Worm (Caenorhabditis elegans): ENCODE data around the gene C01F6.14.

Gene C01F6.14

DNA sequence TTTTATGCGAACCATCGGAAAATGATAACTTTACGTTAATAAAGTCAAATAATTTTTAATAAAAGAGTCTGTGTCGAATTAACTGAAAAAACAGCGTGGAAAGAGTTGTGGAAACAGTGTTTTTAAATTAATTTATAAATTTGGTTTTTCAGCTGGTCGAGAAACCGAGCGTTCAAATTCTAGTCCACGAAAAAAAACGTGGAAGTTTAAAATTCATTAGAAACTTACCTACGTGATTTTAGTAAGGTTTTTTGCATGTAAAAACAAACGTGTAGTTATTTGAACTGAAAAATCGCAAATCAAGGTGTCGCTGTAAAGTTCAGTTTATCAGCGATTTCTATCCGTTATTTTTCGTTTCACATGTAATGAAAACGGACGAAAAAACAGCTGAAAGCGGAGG lies 25.5 kb downstream of the C01F6.14 start, which contains the start of gene mans-4:
Gene mans-4 (minus strand): TSS at position 101 of the 400 bp plus-strand sequence.
- TF ChIP-seq dpl-1 (GFP tag; optimal IDR thresholded peaks at IDR 0.05) (no peak), hif-1 (tag; optimal IDR thresholded peaks at IDR 0.05) (peak in 1 of 2 experiments; percentile 1)

DNA sequence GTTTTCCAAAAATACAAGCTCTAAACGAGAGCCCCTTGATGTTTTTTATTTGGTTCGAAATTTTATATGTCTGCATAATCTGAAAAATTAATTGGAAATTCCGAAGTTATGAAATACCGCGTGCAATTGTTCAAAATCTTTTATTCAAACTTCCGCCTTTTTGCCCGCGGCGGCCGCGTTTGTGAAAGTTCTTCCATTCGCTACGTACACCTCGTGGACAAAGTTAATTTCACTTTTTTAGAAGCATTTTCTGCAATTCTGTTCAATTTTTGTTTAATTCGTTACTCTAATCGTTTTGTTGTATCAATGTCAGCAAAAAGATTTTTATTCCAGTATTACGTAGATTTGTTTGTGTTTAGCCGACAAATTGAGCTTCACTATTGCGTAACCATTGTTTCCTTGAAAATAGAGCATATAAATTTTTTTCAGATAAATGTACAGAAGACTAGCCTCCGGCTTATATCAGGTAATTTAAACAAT lies 29.6 kb downstream of the C01F6.14 start, which contains the start of gene mppb-1:
Gene mppb-1 (plus strand): TSS at position 430 of the 480 bp plus-strand sequence.
- TF ChIP-seq php-3 (GFP tag; IDR thresholded peaks at IDR 0.05) (0 out of 2 replicates have a peak, but pooled peaks have one; percentile 52), dve-1 (tag; optimal IDR thresholded peaks at IDR 0.05; ENCODE audit: insufficient read depth) (no peak), fkh-10 (GFP tag; optimal IDR thresholded peaks at IDR 0.05) (peak; percentile 76), madf-9 (GFP tag; conservative IDR thresholded peaks at IDR 0.05) (peak; percentile 84), nhr-102 (tag; optimal IDR thresholded peaks at IDR 0.05) (peak; percentile 30), dpl-1 (GFP tag; optimal IDR thresholded peaks at IDR 0.05) (peak; percentile 97), lin-38 (GFP tag; IDR thresholded peaks at IDR 0.05) (peak; percentile 71), hif-1 (tag; optimal IDR thresholded peaks at IDR 0.05) (peak in 1 of 2 experiments; percentile 95), duxl-1 (tag; optimal IDR thresholded peaks at IDR 0.05; ENCODE audit: poor library complexity) (peak; percentile 85), Y75B8A.6 (GFP tag; IDR thresholded peaks at IDR 0.05) (0 out of 2 replicates have a peak, but pooled peaks have one; percentile 16), madf-5 (GFP tag; IDR thresholded peaks at IDR 0.05) (0 out of 4 replicates have a peak, but pooled peaks of 1 of the 2 experiments have one; percentile 41), tag-97 (GFP tag; IDR thresholded peaks at IDR 0.05) (no peak), gei-8 (GFP tag; optimal IDR thresholded peaks at IDR 0.05) (no peak), aha-1 (tag) (peak; percentile 48), ctbp-1 (GFP tag; IDR thresholded peaks at IDR 0.05) (0 out of 2 replicates have a peak, but pooled peaks have one; percentile 34), T26A8.4 (GFP tag; IDR thresholded peaks at IDR 0.05) (peak; percentile 50; the same call in 1 of the 2 replicates), lir-3 (tag; optimal IDR thresholded peaks at IDR 0.05) (no peak), hlh-30 (tag; optimal IDR thresholded peaks at IDR 0.05; ENCODE audit: insufficient read depth) (peak; percentile 63), mdt-29 (GFP tag; IDR thresholded peaks at IDR 0.05) (0 out of 2 replicates have a peak, but pooled peaks have one; percentile 40), dmd-6 (GFP tag; IDR thresholded peaks at IDR 0.05) (peak; percentile 79), snpc-1.2 (GFP tag; IDR thresholded peaks at IDR 0.05) (peak; percentile 56; the same call in 1 of the 2 replicates), nhr-42 (GFP tag; IDR thresholded peaks at IDR 0.05) (0 out of 2 replicates have a peak, but pooled peaks have one; percentile 34), hmg-1.1 (GFP tag; IDR thresholded peaks at IDR 0.05) (peak; percentile 72), ces-1 (GFP tag; optimal IDR thresholded peaks at IDR 0.05) (no peak), dmd-9 (GFP tag; IDR thresholded peaks at IDR 0.05) (peak; percentile 90), mdl-1 (tag; optimal IDR thresholded peaks at IDR 0.05) (peak in 1 of 2 experiments; percentile 61), ZK337.2 (GFP tag; IDR thresholded peaks at IDR 0.05) (peak; percentile 94), Y48G9A.11 (GFP tag; IDR thresholded peaks at IDR 0.05) (no peak), ceh-32 (tag; optimal IDR thresholded peaks at IDR 0.05; ENCODE audit: poor library complexity) (no peak), lsy-2 (tag; optimal IDR thresholded peaks at IDR 0.05) (peak in 1 of 2 experiments; percentile 87), rbr-2 (tag; optimal IDR thresholded peaks at IDR 0.05) (peak; percentile 53), mxl-3 (GFP tag; optimal IDR thresholded peaks at IDR 0.05) (peak; percentile 51), ZK546.5 (tag; optimal IDR thresholded peaks at IDR 0.05) (no peak), zfp-3 (GFP tag; conservative IDR thresholded peaks at IDR 0.05) (peak; percentile 70; the same call in 1 of the 2 replicates), ztf-7 (tag; optimal IDR thresholded peaks at IDR 0.05) (peak; percentile 38), T20F7.1 (GFP tag; optimal IDR thresholded peaks at IDR 0.05) (peak; percentile 61), mes-2 (tag; optimal IDR thresholded peaks at IDR 0.05; ENCODE audit: poor library complexity, severe bottlenecking) (peak; percentile 100), R02D3.7 (tag; optimal IDR thresholded peaks at IDR 0.05) (no peak), tra-1 (GFP tag; IDR thresholded peaks at IDR 0.05) (0 out of 2 replicates have a peak, but pooled peaks have one; percentile 53), pha-4 (GFP tag; IDR thresholded peaks at IDR 0.05) (peak; percentile 62; the same call in 1 of the 2 replicates), pha-4 (tag; optimal IDR thresholded peaks at IDR 0.05) (peak; percentile 15), F37D6.2 (tag; optimal IDR thresholded peaks at IDR 0.05) (peak; percentile 31), daf-19 (GFP tag; conservative IDR thresholded peaks at IDR 0.05) (no peak), nhr-28 (tag; optimal IDR thresholded peaks at IDR 0.05) (peak; percentile 55), sdz-12 (GFP tag; optimal IDR thresholded peaks at IDR 0.05) (peak; percentile 52), nhr-111 (GFP tag; optimal IDR thresholded peaks at IDR 0.05) (no peak)
